Fruit fly (Drosophila melanogaster): ENCODE results near the gene Tdrd3.

Tdrd3 gene

dm6 chr3L:14790127-14790589, 3.6 kb downstream of the Tdrd3 start (continued):
- peak; percentile 75 for TF ChIP-seq rib (GFP tag; IDR thresholded peaks at IDR 0.05)
- TF ChIP-seq Vsx1 (GFP tag; optimal IDR thresholded peaks at IDR 0.05), result no peak
- peak; percentile 88 for TF ChIP-seq pho (GFP tag; optimal IDR thresholded peaks at IDR 0.05)
- TF ChIP-seq CG4617 (GFP tag; optimal IDR thresholded peaks at IDR 0.05; ENCODE audit: borderline replicate concordance), result peak; percentile 98
- TF ChIP-seq ham (GFP tag; IDR thresholded peaks at IDR 0.05), result peak; percentile 45; the same call in 1 of the 2 replicates
- no peak for TF ChIP-seq Ravus (GFP tag; IDR thresholded peaks at IDR 0.05)
- TF ChIP-seq run (tag; optimal IDR thresholded peaks at IDR 0.05), result peak; percentile 8
- TF ChIP-seq CG17912 (GFP tag; optimal IDR thresholded peaks at IDR 0.05), result peak; percentile 62
- TF ChIP-seq CG16863 (GFP tag; optimal IDR thresholded peaks at IDR 0.05), result peak; percentile 80
- peak; percentile 45 for TF ChIP-seq Dek (tag; optimal IDR thresholded peaks at IDR 0.05)
- TF ChIP-seq CG32767 (GFP tag; IDR thresholded peaks at IDR 0.05), result peak; percentile 74
- peak; percentile 87 for TF ChIP-seq jumu (GFP tag; optimal IDR thresholded peaks at IDR 0.05)
- TF ChIP-seq CG3281 (GFP tag; optimal IDR thresholded peaks at IDR 0.05), result peak; percentile 74
- TF ChIP-seq CG10543 (GFP tag; optimal IDR thresholded peaks at IDR 0.05), result no peak
- TF ChIP-seq CG5245 (GFP tag; optimal IDR thresholded peaks at IDR 0.05), result peak; percentile 63
- TF ChIP-seq CG1024 (GFP tag; IDR thresholded peaks at IDR 0.05), result 0 out of 2 replicates have a peak, but pooled peaks have one; percentile 27
- peak; percentile 68 for TF ChIP-seq ERR (GFP tag; optimal IDR thresholded peaks at IDR 0.05)
- 0 out of 2 replicates have a peak, but pooled peaks have one; percentile 22 for TF ChIP-seq toy (GFP tag; IDR thresholded peaks at IDR 0.05)
- peak; percentile 78 for TF ChIP-seq amos (GFP tag; IDR thresholded peaks at IDR 0.05; ENCODE audit: partially characterized antibody)
- TF ChIP-seq zf30C (GFP tag; optimal IDR thresholded peaks at IDR 0.05), result no peak
- peak; percentile 72 for TF ChIP-seq Hr39 (optimal IDR thresholded peaks at IDR 0.05)
- TF ChIP-seq Xbp1 (GFP tag; optimal IDR thresholded peaks at IDR 0.05), result peak; percentile 83
- no peak for TF ChIP-seq CG2678 (tag; optimal IDR thresholded peaks at IDR 0.05)
- TF ChIP-seq zfh2 (GFP tag; optimal IDR thresholded peaks at IDR 0.05), result peak; percentile 92
- peak; percentile 80 for TF ChIP-seq lmd (GFP tag; IDR thresholded peaks at IDR 0.05)
- TF ChIP-seq bab2 (GFP tag; optimal IDR thresholded peaks at IDR 0.05), result peak; percentile 79
- TF ChIP-seq pb (GFP tag; optimal IDR thresholded peaks at IDR 0.05), result peak; percentile 88
- peak; percentile 72 for TF ChIP-seq row (GFP tag; IDR thresholded peaks at IDR 0.05)
- TF ChIP-seq sens-2 (GFP tag; IDR thresholded peaks at IDR 0.05), result no peak
- TF ChIP-seq HLH54F (GFP tag; optimal IDR thresholded peaks at IDR 0.05), result peak; percentile 91
- peak; percentile 91 for TF ChIP-seq sob (GFP tag; IDR thresholded peaks at IDR 0.05)
- TF ChIP-seq CG7372 (GFP tag; IDR thresholded peaks at IDR 0.05), result peak; percentile 75
- TF ChIP-seq Meics (GFP tag; optimal IDR thresholded peaks at IDR 0.05), result no peak
- peak; percentile 83 for TF ChIP-seq Ptx1 (GFP tag; IDR thresholded peaks at IDR 0.05)
- peak; percentile 54 for TF ChIP-seq CG8924 (tag; optimal IDR thresholded peaks at IDR 0.05)
- peak; percentile 79 for TF ChIP-seq CG18599 (GFP tag; optimal IDR thresholded peaks at IDR 0.05)
- no peak for TF ChIP-seq bigmax (GFP tag; optimal IDR thresholded peaks at IDR 0.05)
- peak; percentile 71 for TF ChIP-seq CG11085 (GFP tag; IDR thresholded peaks at IDR 0.05)
- peak; percentile 39 for TF ChIP-seq CG18262 (tag; optimal IDR thresholded peaks at IDR 0.05)
- peak; percentile 74 for TF ChIP-seq CG3163 (GFP tag; optimal IDR thresholded peaks at IDR 0.05)
- peak; percentile 89 for TF ChIP-seq Antp (GFP tag; optimal IDR thresholded peaks at IDR 0.05)
- no peak for TF ChIP-seq exex (tag; optimal IDR thresholded peaks at IDR 0.05)
- peak; percentile 31 for TF ChIP-seq D19A (tag; optimal IDR thresholded peaks at IDR 0.05)
- peak; percentile 91 for TF ChIP-seq lilli (GFP tag; optimal IDR thresholded peaks at IDR 0.05)
- no peak for TF ChIP-seq crol (GFP tag; IDR thresholded peaks at IDR 0.05)
- TF ChIP-seq ftz-f1 (GFP tag; optimal IDR thresholded peaks at IDR 0.05), result peak; percentile 37
- peak; percentile 82 for TF ChIP-seq CG12942 (GFP tag; optimal IDR thresholded peaks at IDR 0.05)
- TF ChIP-seq CG17802 (tag; optimal IDR thresholded peaks at IDR 0.05), result peak; percentile 33
- no peak for TF ChIP-seq ab (GFP tag; optimal IDR thresholded peaks at IDR 0.05)
- TF ChIP-seq Side (GFP tag; optimal IDR thresholded peaks at IDR 0.05), result peak; percentile 87
- TF ChIP-seq CG11560 (tag; IDR thresholded peaks at IDR 0.05), result peak; percentile 67; the same call in 2 of the 3 replicates
- peak; percentile 88 for TF ChIP-seq pum (GFP tag; optimal IDR thresholded peaks at IDR 0.05)
